Worm (Caenorhabditis elegans) whole organism, young adult: ENCODE measurements around the gene B0495.7.
A peak's percentile ranks its signal among the peaks of the same experiment; 100 is the strongest.

ENCODE experiments used
- F23B12.7 ChIP-seq: sonication (generic microtip); optimal IDR thresholded peaks from 2 replicates; lab custom pipeline; 2017; ENCODE audit warnings: missing genetic modification characterization, mild to moderate bottlenecking, missing compliant biosample characterization, antibody characterized with exemption, moderate library complexity; ENCODE audit not compliant: insufficient read depth
- F33H1.4 ChIP-seq: fragments of 200-800 bp; sonication (Bioruptor generic); IDR thresholded peaks from 2 replicates; pipeline ENCODE4 v1.3.6; 2022; ENCODE audit warnings: missing genetic modification reagents, missing genetic modification characterization, missing compliant biosample characterization
- F49E8.2 ChIP-seq: sonication (generic microtip); optimal IDR thresholded peaks from 3 replicates; lab custom pipeline; 2017; ENCODE audit warnings: missing genetic modification characterization, mild to moderate bottlenecking, missing compliant biosample characterization, antibody characterized with exemption, moderate library complexity; ENCODE audit not compliant: insufficient read depth
- K11D2.4 ChIP-seq: fragments of 200-800 bp; sonication (Bioruptor generic); IDR thresholded peaks from 2 replicates; pipeline ENCODE4 v1.3.6; 2022; ENCODE audit warnings: missing genetic modification reagents, missing genetic modification characterization, missing compliant biosample characterization
- T07F8.4 ChIP-seq: sonication (generic microtip); optimal IDR thresholded peaks from 2 replicates; lab custom pipeline; 2016; ENCODE audit warnings: mild to moderate bottlenecking, missing genetic modification characterization, moderate library complexity, missing compliant biosample characterization
- Y53G8AR.9 ChIP-seq: fragments of 200-800 bp; sonication (Bioruptor generic); conservative IDR thresholded peaks from 2 replicates; pipeline ENCODE4 v1.3.6; 2022; ENCODE audit warnings: missing genetic modification reagents, missing genetic modification characterization, missing compliant biosample characterization
- Y95B8A.8 ChIP-seq: fragments of 200-800 bp; sonication (Bioruptor generic); IDR thresholded peaks from 2 replicates; pipeline ENCODE4 v1.3.6; 2022; ENCODE audit warnings: missing genetic modification reagents, missing genetic modification characterization, missing compliant biosample characterization
- ZK185.1 ChIP-seq: sonication (generic microtip); optimal IDR thresholded peaks from 2 replicates; lab custom pipeline; 2016; ENCODE audit warnings: mild to moderate bottlenecking, missing genetic modification characterization, missing compliant biosample characterization; ENCODE audit not compliant: poor library complexity, severe bottlenecking
- athp-1 ChIP-seq: sonication (generic microtip); optimal IDR thresholded peaks from 2 replicates; lab custom pipeline; 2017; ENCODE audit warnings: mild to moderate bottlenecking, missing genetic modification characterization, missing compliant biosample characterization
- attf-6 ChIP-seq: fragments of 200-800 bp; sonication (Bioruptor generic); IDR thresholded peaks from 2 replicates; pipeline ENCODE4 v1.3.6; 2022; ENCODE audit warnings: missing genetic modification reagents, missing genetic modification characterization, missing compliant biosample characterization
- ccch-3 ChIP-seq: fragments of 200-800 bp; sonication (Bioruptor generic); optimal IDR thresholded peaks from 2 replicates; lab custom pipeline; 2018; ENCODE audit warnings: mild to moderate bottlenecking, missing genetic modification characterization, missing compliant biosample characterization
- cebp-2 ChIP-seq: fragments of 200-800 bp; sonication (Bioruptor generic); IDR thresholded peaks from 2 replicates; pipeline ENCODE4 v1.3.6; 2022; ENCODE audit warnings: missing genetic modification characterization, missing compliant biosample characterization
- dpl-1 ChIP-seq: fragments of 150-350 bp; optimal IDR thresholded peaks from 2 replicates; lab custom pipeline; 2014; ENCODE audit warnings: missing biosample characterization, missing genetic modification reagents, missing genetic modification characterization
- egl-18 ChIP-seq: fragments of 200-800 bp; sonication (Bioruptor generic); IDR thresholded peaks from 2 replicates; pipeline ENCODE4 v1.3.6; 2022; ENCODE audit warnings: missing genetic modification reagents, missing genetic modification characterization, missing compliant biosample characterization
- hlh-26 ChIP-seq: fragments of 200-800 bp; sonication (Bioruptor generic); conservative IDR thresholded peaks from 2 replicates; pipeline ENCODE4 v1.3.6; 2022; ENCODE audit warnings: missing genetic modification reagents, missing genetic modification characterization, missing compliant biosample characterization
- hmg-1.2 ChIP-seq: fragments of 200-800 bp; sonication (Bioruptor generic); IDR thresholded peaks from 2 replicates; pipeline ENCODE4 v1.3.6; 2022; ENCODE audit warnings: missing genetic modification reagents, missing genetic modification characterization, missing compliant biosample characterization
- hrde-1 ChIP-seq: sonication (generic microtip); optimal IDR thresholded peaks from 2 replicates; lab custom pipeline; 2016; ENCODE audit warnings: missing genetic modification characterization, mild to moderate bottlenecking, missing compliant biosample characterization, moderate library complexity, missing genotype, missing genetic modification reagents, borderline replicate concordance
- hsf-1 ChIP-seq: fragments of 200-800 bp; sonication (Bioruptor generic); IDR thresholded peaks from 2 replicates; pipeline ENCODE4 v1.3.6; 2022; ENCODE audit warnings: missing genetic modification reagents, missing genetic modification characterization, missing compliant biosample characterization
- lin-54 ChIP-seq: fragments of 200-800 bp; sonication (Bioruptor generic); optimal IDR thresholded peaks from 2 replicates; lab custom pipeline; 2018; ENCODE audit warnings: mild to moderate bottlenecking, missing genetic modification characterization, missing compliant biosample characterization
- lsl-1 ChIP-seq: fragments of 200-800 bp; sonication (Bioruptor generic); optimal IDR thresholded peaks from 2 replicates; lab custom pipeline; 2018; ENCODE audit warnings: mild to moderate bottlenecking, missing genetic modification characterization, moderate library complexity, missing compliant biosample characterization
- madf-3 ChIP-seq: fragments of 200-800 bp; sonication (Bioruptor generic); IDR thresholded peaks from 2 replicates; pipeline ENCODE4 v1.3.6; 2022; ENCODE audit warnings: missing genetic modification reagents, missing genetic modification characterization, missing compliant biosample characterization
- madf-6 ChIP-seq: fragments of 200-800 bp; sonication (Bioruptor generic); IDR thresholded peaks from 2 replicates; pipeline ENCODE4 v1.3.6; 2022; ENCODE audit warnings: missing genetic modification reagents, missing genetic modification characterization, missing compliant biosample characterization
- madf-8 ChIP-seq: fragments of 200-800 bp; sonication (Bioruptor generic); conservative IDR thresholded peaks from 2 replicates; pipeline ENCODE4 v1.3.6; 2022; ENCODE audit warnings: missing genetic modification reagents, missing genetic modification characterization, missing compliant biosample characterization
- mcd-1 ChIP-seq: fragments of 200-800 bp; sonication (Bioruptor generic); IDR thresholded peaks from 2 replicates; pipeline ENCODE4 v1.3.6; 2022; ENCODE audit warnings: missing genetic modification reagents, missing genetic modification characterization, missing compliant biosample characterization
- nfyb-1 ChIP-seq: fragments of 200-800 bp; sonication (Bioruptor generic); IDR thresholded peaks from 2 replicates; pipeline ENCODE4 v1.3.6; 2022; ENCODE audit warnings: missing genetic modification reagents, missing genetic modification characterization, missing compliant biosample characterization
- nhr-120 ChIP-seq: fragments of 200-800 bp; sonication (Bioruptor generic); IDR thresholded peaks from 2 replicates; pipeline ENCODE4 v1.3.6; 2022; ENCODE audit warnings: missing genetic modification characterization, missing compliant biosample characterization
- nhr-179 ChIP-seq: sonication (generic microtip); optimal IDR thresholded peaks from 2 replicates; lab custom pipeline; 2016; ENCODE audit warnings: mild to moderate bottlenecking, missing genetic modification characterization, missing compliant biosample characterization
- nhr-27 ChIP-seq: fragments of 200-800 bp; sonication (Bioruptor generic); optimal IDR thresholded peaks from 2 replicates; lab custom pipeline; 2018; ENCODE audit warnings: mild to moderate bottlenecking, missing genetic modification characterization, moderate library complexity, missing compliant biosample characterization
- pbrm-1 ChIP-seq: fragments of 200-800 bp; sonication (Bioruptor generic); IDR thresholded peaks from 2 replicates; pipeline ENCODE4 v1.3.6; 2022; ENCODE audit warnings: missing genetic modification reagents, missing genetic modification characterization, missing compliant biosample characterization
- repo-1 ChIP-seq: sonication (generic microtip); optimal IDR thresholded peaks from 2 replicates; lab custom pipeline; 2017; ENCODE audit warnings: mild to moderate bottlenecking, missing genetic modification characterization, missing compliant biosample characterization
- snpc-3.4 ChIP-seq: sonication (generic microtip); optimal IDR thresholded peaks from 2 replicates; lab custom pipeline; 2017; ENCODE audit warnings: missing genetic modification characterization, mild to moderate bottlenecking, missing compliant biosample characterization, antibody characterized with exemption, moderate library complexity, missing genotype, missing genetic modification reagents
- tbp1 ChIP-seq: fragments of 200-800 bp; sonication (Bioruptor generic); optimal IDR thresholded peaks from 2 replicates; lab custom pipeline; 2018; ENCODE audit warnings: mild to moderate bottlenecking, missing genetic modification characterization, missing compliant biosample characterization
- tbx-9 ChIP-seq: sonication (generic microtip); optimal IDR thresholded peaks from 2 replicates; lab custom pipeline; 2016; ENCODE audit warnings: borderline replicate concordance, missing genetic modification characterization, inconsistent platforms, missing compliant biosample characterization
- tlf-1 ChIP-seq: fragments of 200-800 bp; sonication (Bioruptor generic); optimal IDR thresholded peaks from 2 replicates; lab custom pipeline; 2018; ENCODE audit warnings: mild to moderate bottlenecking, missing genetic modification characterization, missing compliant biosample characterization
- unc-62 ChIP-seq: fragments of 150-350 bp; optimal IDR thresholded peaks from 2 replicates; lab custom pipeline; 2014; ENCODE audit warnings: missing biosample characterization, missing genetic modification reagents, missing genetic modification characterization
- xnd-1 ChIP-seq: sonication (generic microtip); optimal IDR thresholded peaks from 2 replicates; lab custom pipeline; 2016; ENCODE audit warnings: missing genotype, missing genetic modification reagents, missing genetic modification characterization, missing compliant biosample characterization
- ztf-6 ChIP-seq: fragments of 200-800 bp; sonication (Bioruptor generic); IDR thresholded peaks from 2 replicates; pipeline ENCODE4 v1.3.6; 2022; ENCODE audit warnings: missing genetic modification reagents, missing genetic modification characterization, missing compliant biosample characterization

The B0495.7 gene

DNA sequence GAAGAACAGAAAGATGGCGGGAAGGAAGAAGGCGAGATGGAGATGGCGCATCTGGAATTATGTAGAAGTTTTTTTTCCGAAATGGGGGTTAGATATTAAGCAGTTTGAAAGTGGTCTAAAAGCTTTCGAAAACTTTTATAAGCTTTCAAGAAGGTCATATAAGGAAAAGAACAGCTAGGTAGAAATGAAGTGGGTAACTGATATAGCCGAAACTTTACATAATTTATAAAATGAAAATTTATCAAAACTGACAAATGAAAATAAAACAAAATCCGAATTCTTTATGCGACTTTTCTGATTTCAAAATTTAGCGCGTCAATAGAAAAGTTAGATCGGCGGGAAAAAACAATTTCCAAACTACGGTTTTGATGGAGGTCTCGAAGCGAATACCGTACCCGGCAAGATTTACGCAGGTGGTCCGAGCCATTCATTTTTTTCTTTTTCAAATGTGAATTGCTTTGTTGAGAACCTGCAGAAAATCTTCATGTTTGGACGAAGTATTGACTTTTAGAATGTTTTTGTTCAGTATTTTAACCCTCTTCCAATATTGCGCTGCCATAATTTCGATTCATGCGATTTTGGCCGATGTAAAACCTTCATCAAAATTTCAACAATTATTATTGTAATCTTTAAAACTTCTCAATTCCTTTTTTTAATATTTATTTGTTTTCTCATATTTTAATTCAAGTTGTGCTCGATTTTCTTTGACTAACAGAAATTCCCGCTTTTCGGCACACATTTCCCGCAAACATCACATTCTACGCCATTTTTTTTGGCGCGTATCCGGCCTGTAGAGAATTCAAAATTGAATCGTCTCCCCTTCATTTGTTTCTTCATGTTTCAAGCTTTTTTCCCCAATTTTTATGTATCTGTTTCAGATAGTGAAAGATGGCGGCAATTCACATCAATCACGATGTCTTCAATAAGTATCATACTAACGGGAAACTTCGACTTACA, 41.1 kb downstream of the B0495.7 start, which contains the start of the genes F18A1.7 and rpa-1 (continued):
- TF ChIP-seq hlh-26 (no peak), athp-1 (tag; lab: Kevin White, UChicago) (peak; percentile 16), hrde-1 (tag; lab: Kevin White, UChicago) (no peak), ZK185.1 (no peak), cebp-2 (GFP tag; lab: Robert Waterston, UW) (no peak), nhr-27 (tag; lab: Kevin White, UChicago) (no peak), tbx-9 (tag; lab: Kevin White, UChicago) (no peak), Y95B8A.8 (GFP tag; lab: Robert Waterston, UW) (0 out of 2 replicates have a peak, but pooled peaks have one; percentile 66), mcd-1 (peak; percentile 48), madf-3 (GFP tag; lab: Robert Waterston, UW) (peak; percentile 80), lsl-1 (peak; percentile 98), nfyb-1 (GFP tag; lab: Robert Waterston, UW) (no peak), hmg-1.2 (GFP tag; lab: Robert Waterston, UW) (peak; percentile 57; the same call in 1 of the 2 replicates), unc-62 (GFP tag; lab: Kevin White, UChicago) (no peak), attf-6 (peak; percentile 60; the same call in 1 of the 2 replicates), tbp1 (GFP tag; lab: Kevin White, UChicago) (peak; percentile 33), T07F8.4 (tag; lab: Kevin White, UChicago) (no peak), repo-1 (tag; lab: Kevin White, UChicago) (no peak), lin-54 (GFP tag; lab: Kevin White, UChicago) (peak; percentile 85), egl-18 (no peak), Y53G8AR.9 (GFP tag; lab: Robert Waterston, UW) (peak; percentile 67), F33H1.4 (GFP tag; lab: Robert Waterston, UW) (peak; percentile 97), snpc-3.4 (tag; lab: Kevin White, UChicago) (peak; percentile 79), hsf-1 (peak; percentile 82), F23B12.7 (tag; lab: Kevin White, UChicago) (no peak), K11D2.4 (GFP tag; lab: Robert Waterston, UW) (no peak), ztf-6 (GFP tag; lab: Robert Waterston, UW) (no peak), ccch-3 (GFP tag; lab: Kevin White, UChicago) (no peak), xnd-1 (tag; lab: Kevin White, UChicago) (peak; percentile 95), F49E8.2 (tag; lab: Kevin White, UChicago) (peak; percentile 79), madf-6 (GFP tag; lab: Robert Waterston, UW) (peak; percentile 98), madf-8 (GFP tag; lab: Robert Waterston, UW) (peak; percentile 94), nhr-120 (GFP tag; lab: Robert Waterston, UW) (no peak), tlf-1 (GFP tag; lab: Kevin White, UChicago) (peak; percentile 79), pbrm-1 (peak; percentile 43; the same call in 1 of the 2 replicates), dpl-1 (GFP tag; lab: Kevin White, UChicago) (peak; percentile 91), nhr-179 (tag; lab: Kevin White, UChicago) (no peak)
